Fruit fly (Drosophila melanogaster): ENCODE measurements around the gene Tim9a.

Tim9a gene

DNA sequence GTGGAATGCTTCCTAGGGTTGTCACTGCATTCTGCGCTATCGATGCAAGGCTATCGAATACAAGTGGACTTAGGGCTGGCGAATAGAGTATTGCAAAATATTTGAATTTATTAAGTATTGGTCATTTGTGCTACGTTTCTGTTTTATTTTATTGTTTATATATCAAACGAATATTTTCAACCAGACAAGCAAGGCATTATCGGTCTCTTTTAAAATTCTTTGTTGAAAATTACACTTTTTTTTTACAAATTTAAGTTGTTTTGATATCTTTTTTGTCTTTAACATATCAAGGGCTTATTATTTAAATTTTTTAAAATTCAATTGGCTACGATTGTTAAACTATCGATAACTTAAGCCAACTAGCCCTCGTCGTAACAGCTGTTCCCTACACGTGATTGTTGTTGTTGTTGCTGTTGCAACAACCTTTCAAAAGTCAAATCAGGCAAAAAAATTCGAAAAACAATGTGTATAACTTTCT, 2.4 kb downstream of the Tim9a start, which contains the start of the genes Ype and CG1662 (continued):
- TF ChIP-seq jumu (GFP tag; optimal IDR thresholded peaks at IDR 0.05), result peak; percentile 67
- peak; percentile 66 for TF ChIP-seq zfh2 (GFP tag; optimal IDR thresholded peaks at IDR 0.05)
- TF ChIP-seq Hr3 (GFP tag; optimal IDR thresholded peaks at IDR 0.05), result peak; percentile 80
- TF ChIP-seq MESR4 (GFP tag; optimal IDR thresholded peaks at IDR 0.05), result no peak
- TF ChIP-seq pan (optimal IDR thresholded peaks at IDR 0.05), result no peak
- peak in 1 of 2 experiments; percentile 66 for TF ChIP-seq pan (GFP tag; optimal IDR thresholded peaks at IDR 0.05 in 1 of 2, IDR thresholded peaks at IDR 0.05 in 1 of 2)
- peak; percentile 52 for TF ChIP-seq CG16863 (GFP tag; optimal IDR thresholded peaks at IDR 0.05)
- TF ChIP-seq cato (GFP tag; optimal IDR thresholded peaks at IDR 0.05; ENCODE audit: borderline replicate concordance), result peak; percentile 51
- TF ChIP-seq CG11560 (tag; IDR thresholded peaks at IDR 0.05), result peak; percentile 93
- TF ChIP-seq Optix (GFP tag; IDR thresholded peaks at IDR 0.05), result no peak
- peak; percentile 51 for TF ChIP-seq CG6765 (GFP tag; optimal IDR thresholded peaks at IDR 0.05)
- TF ChIP-seq ftz-f1 (GFP tag; optimal IDR thresholded peaks at IDR 0.05), result peak; percentile 11
- TF ChIP-seq Hey (tag; optimal IDR thresholded peaks at IDR 0.05), result no peak
- no peak; the same call in 1 of the 2 replicates for TF ChIP-seq CG5953 (GFP tag; IDR thresholded peaks at IDR 0.05)
- TF ChIP-seq lola (GFP tag; optimal IDR thresholded peaks at IDR 0.05), result peak in 1 of 3 experiments; percentile 76
- TF ChIP-seq gcm (GFP tag; optimal IDR thresholded peaks at IDR 0.05), result no peak
- TF ChIP-seq NC2β (GFP tag; optimal IDR thresholded peaks at IDR 0.05), result peak; percentile 42
- peak; percentile 77 for TF ChIP-seq pho (GFP tag; optimal IDR thresholded peaks at IDR 0.05)
- TF ChIP-seq odd (GFP tag; optimal IDR thresholded peaks at IDR 0.05), result peak; percentile 34
- peak; percentile 52; the same call in 1 of the 3 replicates for TF ChIP-seq ci (GFP tag; IDR thresholded peaks at IDR 0.05)
- no peak for TF ChIP-seq Lpt (GFP tag; optimal IDR thresholded peaks at IDR 0.05)
- TF ChIP-seq Bgb (GFP tag; IDR thresholded peaks at IDR 0.05; ENCODE audit: partially characterized antibody), result peak; percentile 51
- TF ChIP-seq nerfin-2 (GFP tag; IDR thresholded peaks at IDR 0.05; ENCODE audit: partially characterized antibody), result no peak
- TF ChIP-seq Pdp1 (GFP tag; optimal IDR thresholded peaks at IDR 0.05), result peak; percentile 71 to 74
- TF ChIP-seq lilli (GFP tag; optimal IDR thresholded peaks at IDR 0.05), result peak; percentile 84
- TF ChIP-seq dati (GFP tag; IDR thresholded peaks at IDR 0.05), result no peak
- TF ChIP-seq CG1832 (GFP tag; optimal IDR thresholded peaks at IDR 0.05), result no peak
- peak; percentile 36 for TF ChIP-seq scrt (GFP tag; optimal IDR thresholded peaks at IDR 0.05)
- no peak for TF ChIP-seq Jarid2 (GFP tag; optimal IDR thresholded peaks at IDR 0.05)
- TF ChIP-seq Antp (GFP tag; optimal IDR thresholded peaks at IDR 0.05), result peak; percentile 57
- no peak for TF ChIP-seq Tbp (GFP tag; optimal IDR thresholded peaks at IDR 0.05)
- TF ChIP-seq CG4617 (GFP tag; optimal IDR thresholded peaks at IDR 0.05; ENCODE audit: borderline replicate concordance), result peak; percentile 61
- TF ChIP-seq CG6175 (GFP tag; IDR thresholded peaks at IDR 0.05), result no peak

dm6 chrX:13390465-13391173, 5.6 kb downstream of the Tim9a start:
- peak; percentile 31 for TF ChIP-seq B-H2 (GFP tag; optimal IDR thresholded peaks at IDR 0.05)
- peak; percentile 44 for TF ChIP-seq Adf1 (GFP tag; IDR thresholded peaks at IDR 0.05)
- peak; percentile 36 for TF ChIP-seq D19B (GFP tag; optimal IDR thresholded peaks at IDR 0.05)
- TF ChIP-seq Atf6 (GFP tag; IDR thresholded peaks at IDR 0.05), result peak; percentile 84
- peak; percentile 36 for TF ChIP-seq Med (GFP tag)
- peak; percentile 53; the same call in 1 of the 2 replicates for TF ChIP-seq klu (GFP tag; IDR thresholded peaks at IDR 0.05)
- TF ChIP-seq CG9215 (GFP tag; IDR thresholded peaks at IDR 0.05), result peak; percentile 50
- no peak for TF ChIP-seq CG1603 (tag; optimal IDR thresholded peaks at IDR 0.05)
- peak; percentile 82 for TF ChIP-seq grau (tag; optimal IDR thresholded peaks at IDR 0.05)
- peak; percentile 66 for TF ChIP-seq E2f1 (GFP tag; IDR thresholded peaks at IDR 0.05)
- peak; percentile 56 for TF ChIP-seq CG1233 (GFP tag; optimal IDR thresholded peaks at IDR 0.05)
- peak; percentile 25 for TF ChIP-seq zen (tag; optimal IDR thresholded peaks at IDR 0.05)
- no peak for TF ChIP-seq CG1832 (GFP tag; optimal IDR thresholded peaks at IDR 0.05)
- TF ChIP-seq Awh (GFP tag; IDR thresholded peaks at IDR 0.05), result no peak
- no peak for TF ChIP-seq crol (GFP tag; IDR thresholded peaks at IDR 0.05)
- TF ChIP-seq Jarid2 (GFP tag; optimal IDR thresholded peaks at IDR 0.05), result peak; percentile 23
- peak; percentile 57 for TF ChIP-seq Nf-YB (GFP tag; optimal IDR thresholded peaks at IDR 0.05)
- TF ChIP-seq Dp (GFP tag; optimal IDR thresholded peaks at IDR 0.05), result no peak
- TF ChIP-seq Taf1 (GFP tag; IDR thresholded peaks at IDR 0.05), result peak; percentile 50
